Worm (Caenorhabditis elegans) whole organism, late embryonic: ENCODE measurements around the gene srw-16.
"Not testable (repeated sequence)": the region's sequence is repeated elsewhere in the genome, so short reads cannot be mapped to it uniquely, and the experiment has no call there.

Experiments used
- C08G9.2 ChIP-seq: sonication (generic microtip); optimal IDR thresholded peaks from 2 replicates; lab custom pipeline; 2016; ENCODE audit warnings: mild to moderate bottlenecking, missing genetic modification characterization, moderate library complexity, missing compliant biosample characterization
- C38D4.7 ChIP-seq: fragments of 200-800 bp; sonication (Bioruptor generic); optimal IDR thresholded peaks from 2 replicates; lab custom pipeline; 2018; ENCODE audit warnings: mild to moderate bottlenecking, missing genetic modification characterization, moderate library complexity, missing compliant biosample characterization
- K09A11.1 ChIP-seq: sonication (generic microtip); optimal IDR thresholded peaks from 2 replicates; lab custom pipeline; 2017; ENCODE audit warnings: antibody characterized with exemption, mild to moderate bottlenecking, missing genetic modification characterization, missing compliant biosample characterization; ENCODE audit not compliant: insufficient read depth
- T23F11.4 ChIP-seq: fragments of 200-800 bp; sonication (Bioruptor generic); optimal IDR thresholded peaks from 2 replicates; lab custom pipeline; 2018; ENCODE audit warnings: mild to moderate bottlenecking, missing genetic modification characterization, missing compliant biosample characterization
- Y22D7AL.16 ChIP-seq: sonication (generic microtip); optimal IDR thresholded peaks from 2 replicates; lab custom pipeline; 2016; ENCODE audit warnings: missing genetic modification characterization, missing compliant biosample characterization
- ahr-1 ChIP-seq: sonication (generic microtip); optimal IDR thresholded peaks from 2 replicates; lab custom pipeline; 2016; ENCODE audit warnings: missing genetic modification characterization, missing compliant biosample characterization
- ceh-14 ChIP-seq: sonication (generic microtip); optimal IDR thresholded peaks from 2 replicates; lab custom pipeline; 2016; ENCODE audit warnings: missing genotype, missing genetic modification characterization, missing compliant biosample characterization
- ceh-19 ChIP-seq: fragments of 200-800 bp; sonication (Bioruptor generic); optimal IDR thresholded peaks from 2 replicates; lab custom pipeline; 2018; ENCODE audit warnings: mild to moderate bottlenecking, missing genetic modification characterization, missing compliant biosample characterization
- ceh-2 ChIP-seq: sonication (generic microtip); optimal IDR thresholded peaks from 2 replicates; lab custom pipeline; 2016; ENCODE audit warnings: missing genotype, missing genetic modification characterization, missing compliant biosample characterization
- ceh-22 ChIP-seq: sonication (generic microtip); optimal IDR thresholded peaks from 2 replicates; lab custom pipeline; 2017; ENCODE audit warnings: missing biosample characterization, missing genetic modification characterization
- ceh-24 ChIP-seq: sonication (generic microtip); optimal IDR thresholded peaks from 2 replicates; lab custom pipeline; 2016; ENCODE audit warnings: mild to moderate bottlenecking, missing genetic modification characterization, missing compliant biosample characterization
- ceh-30 ChIP-seq: fragments of 150-350 bp; optimal IDR thresholded peaks from 2 replicates; lab custom pipeline; 2014; ENCODE audit warnings: missing biosample characterization, missing genetic modification characterization
- ceh-31 ChIP-seq: sonication (generic microtip); optimal IDR thresholded peaks from 2 replicates; lab custom pipeline; 2016; ENCODE audit warnings: missing genetic modification characterization, missing compliant biosample characterization
- ceh-34 ChIP-seq: sonication (generic microtip); optimal IDR thresholded peaks from 2 replicates; lab custom pipeline; 2016; ENCODE audit warnings: mild to moderate bottlenecking, missing genetic modification characterization, missing compliant biosample characterization
- ceh-9 ChIP-seq: sonication (generic microtip); optimal IDR thresholded peaks from 2 replicates; lab custom pipeline; 2016; ENCODE audit warnings: mild to moderate bottlenecking, missing genetic modification characterization, inconsistent platforms, missing compliant biosample characterization
- elt-4 ChIP-seq: sonication (generic microtip); optimal IDR thresholded peaks from 2 replicates; lab custom pipeline; 2016; ENCODE audit warnings: missing genetic modification characterization, missing compliant biosample characterization
- ets-4 ChIP-seq: sonication (generic microtip); optimal IDR thresholded peaks from 2 replicates; lab custom pipeline; 2016; ENCODE audit warnings: missing genetic modification characterization, missing compliant biosample characterization
- eyg-1 ChIP-seq: sonication (generic microtip); optimal IDR thresholded peaks from 2 replicates; lab custom pipeline; 2016; ENCODE audit warnings: missing genotype, missing genetic modification characterization, missing compliant biosample characterization
- fax-1 ChIP-seq: sonication (generic microtip); optimal IDR thresholded peaks from 2 replicates; lab custom pipeline; 2016; ENCODE audit warnings: missing genotype, missing genetic modification characterization, missing compliant biosample characterization
- fkh-10 ChIP-seq: fragments of 150-350 bp; optimal IDR thresholded peaks from 2 replicates; lab custom pipeline; 2014; ENCODE audit warnings: missing biosample characterization, missing genetic modification reagents, missing genetic modification characterization
- gmeb-2 ChIP-seq: sonication (generic microtip); optimal IDR thresholded peaks from 2 replicates; lab custom pipeline; 2016; ENCODE audit warnings: missing genetic modification characterization, inconsistent platforms, missing compliant biosample characterization
- hlh-15 ChIP-seq: sonication (generic microtip); optimal IDR thresholded peaks from 2 replicates; lab custom pipeline; 2016; ENCODE audit warnings: missing genetic modification characterization, missing compliant biosample characterization
- hlh-8 ChIP-seq: sonication (generic microtip); optimal IDR thresholded peaks from 2 replicates; lab custom pipeline; 2016; ENCODE audit warnings: missing genotype, missing genetic modification characterization, missing compliant biosample characterization
- lin-11 ChIP-seq: fragments of 200-800 bp; sonication (Bioruptor generic); optimal IDR thresholded peaks from 2 replicates; lab custom pipeline; 2018; ENCODE audit warnings: mild to moderate bottlenecking, missing genetic modification characterization, missing compliant biosample characterization
- madf-2 ChIP-seq: sonication (generic microtip); optimal IDR thresholded peaks from 2 replicates; lab custom pipeline; 2017; ENCODE audit warnings: missing genetic modification characterization, missing compliant biosample characterization
- nhr-11 ChIP-seq: fragments of 150-350 bp; optimal IDR thresholded peaks from 2 replicates; lab custom pipeline; 2014; ENCODE audit warnings: missing biosample characterization, missing genetic modification characterization
- pag-3 ChIP-seq: sonication (generic microtip); optimal IDR thresholded peaks from 2 replicates; lab custom pipeline; 2016; ENCODE audit warnings: missing compliant biosample characterization, missing genetic modification characterization, borderline replicate concordance
- pat-9 ChIP-seq: fragments of 200-800 bp; sonication (Bioruptor generic); optimal IDR thresholded peaks from 2 replicates; lab custom pipeline; 2018; ENCODE audit warnings: mild to moderate bottlenecking, missing genetic modification characterization, moderate library complexity, missing compliant biosample characterization
- pha-2 ChIP-seq: sonication (generic microtip); optimal IDR thresholded peaks from 2 replicates; lab custom pipeline; 2017; ENCODE audit warnings: mild to moderate bottlenecking, missing genetic modification characterization, missing compliant biosample characterization
- rnt-1 ChIP-seq: sonication (generic microtip); optimal IDR thresholded peaks from 2 replicates; lab custom pipeline; 2016; ENCODE audit warnings: missing genetic modification characterization, missing compliant biosample characterization
- sox-2 ChIP-seq: fragments of 200-800 bp; sonication (Bioruptor generic); IDR thresholded peaks from 2 replicates; pipeline ENCODE4 v1.3.6; 2022; ENCODE audit warnings: missing genetic modification reagents, missing genetic modification characterization, missing compliant biosample characterization
- tbx-2 ChIP-seq: sonication (generic microtip); optimal IDR thresholded peaks from 2 replicates; lab custom pipeline; 2016; ENCODE audit warnings: missing genetic modification characterization, missing compliant biosample characterization
- tbx-7 ChIP-seq: sonication (generic microtip); optimal IDR thresholded peaks from 2 replicates; lab custom pipeline; 2016; ENCODE audit warnings: missing genotype, missing genetic modification characterization, missing compliant biosample characterization
- ttx-3 ChIP-seq: sonication (generic microtip); optimal IDR thresholded peaks from 2 replicates; lab custom pipeline; 2016; ENCODE audit warnings: missing genetic modification reagents, missing genetic modification characterization, missing compliant biosample characterization
- unc-3 ChIP-seq, 2 experiments: fragments of 200-800 bp in 1 of 2; sonication (Bioruptor generic) in 1 of 2; sonication (generic microtip) in 1 of 2; conservative IDR thresholded peaks in 1 of 2; optimal IDR thresholded peaks in 1 of 2; 2 replicates each; pipeline versions ENCODE4 v1.3.6 to Lab custom; 2016 to 2022; ENCODE audit warnings: missing compliant biosample characterization in 2 of 2, missing genetic modification characterization in 2 of 2, missing genetic modification reagents in 1 of 2
- unc-42 ChIP-seq: sonication (generic microtip); optimal IDR thresholded peaks from 2 replicates; lab custom pipeline; 2016; ENCODE audit warnings: missing genotype, missing genetic modification characterization, missing compliant biosample characterization
- unc-55 ChIP-seq: sonication (generic microtip); optimal IDR thresholded peaks from 2 replicates; lab custom pipeline; 2017; ENCODE audit warnings: missing biosample characterization, missing genetic modification reagents, missing genetic modification characterization
- ztf-16 ChIP-seq: sonication (generic microtip); optimal IDR thresholded peaks from 2 replicates; lab custom pipeline; 2017; ENCODE audit warnings: missing genetic modification characterization, missing compliant biosample characterization

The srw-16 gene

ce11 chrV:15252082-15252481, 22.6 kb downstream of the srw-16 start, which contains the start of gene srbc-76:
Gene srbc-76 (plus strand): TSS chrV:15252382.
- TF ChIP-seq hlh-8 (tag; lab: Kevin White, UChicago) = no peak
- TF ChIP-seq hlh-15 (tag; lab: Kevin White, UChicago) = no peak
- TF ChIP-seq unc-42 (tag; lab: Kevin White, UChicago) = no peak
- no peak for TF ChIP-seq ahr-1
- TF ChIP-seq pat-9 (tag; lab: Kevin White, UChicago) = no peak
- TF ChIP-seq, all 69 proteins: peak for 0

ce11 chrV:15250304-15250703, 24.4 kb downstream of the srw-16 start, which contains the start of gene srd-28:
Gene srd-28 (plus strand): TSS chrV:15250604.
- not testable (repeated sequence) for TF ChIP-seq pag-3, ceh-24, K09A11.1 (tag; lab: Kevin White, UChicago)

- TF ChIP-seq eyg-1 (tag; lab: Kevin White, UChicago) = no peak
- no peak for TF ChIP-seq C08G9.2 (tag; lab: Kevin White, UChicago)
- TF ChIP-seq elt-4 (tag; lab: Kevin White, UChicago) = no peak
- no peak for TF ChIP-seq T23F11.4 (GFP tag; lab: Kevin White, UChicago)
- no peak for TF ChIP-seq gmeb-2 (tag; lab: Kevin White, UChicago)
- no peak for TF ChIP-seq hlh-8 (tag; lab: Kevin White, UChicago)
- no peak for TF ChIP-seq ceh-19
- no peak for TF ChIP-seq unc-42 (tag; lab: Kevin White, UChicago)
- no peak for TF ChIP-seq ceh-34 (tag; lab: Kevin White, UChicago)
- TF ChIP-seq sox-2 (GFP tag; lab: Robert Waterston, UW) = no peak
- no peak for TF ChIP-seq rnt-1 (tag; lab: Kevin White, UChicago)
- no peak for TF ChIP-seq C38D4.7 (GFP tag; lab: Kevin White, UChicago)
- no peak for TF ChIP-seq ztf-16 (tag; lab: Kevin White, UChicago)
- no peak for TF ChIP-seq hlh-15 (tag; lab: Kevin White, UChicago)
- TF ChIP-seq tbx-7 (tag; lab: Kevin White, UChicago) = no peak
- no peak for TF ChIP-seq ttx-3 (tag; lab: Kevin White, UChicago)
- no peak for TF ChIP-seq ceh-2
- TF ChIP-seq, all 69 proteins: peak for 0
Observed at ce11 chrV:15244456-15244855, 30.2 kb downstream of the srw-16 start, which contains the start of gene kin-30. Gene kin-30 (plus strand): TSS chrV:15244756.

ce11 chrV:15241259-15241658, 33.4 kb downstream of the srw-16 start, which contains the start of gene chil-12:
Gene chil-12 (plus strand): TSS chrV:15241559.
- TF ChIP-seq fax-1 (tag; lab: Kevin White, UChicago) = no peak
- TF ChIP-seq ets-4 (tag; lab: Kevin White, UChicago) = no peak
- TF ChIP-seq ceh-14 = no peak
- TF ChIP-seq lin-11 (tag; lab: Kevin White, UChicago) = no peak
- no peak for TF ChIP-seq unc-3 (GFP tag; conservative IDR thresholded peaks at IDR 0.05; lab: Robert Waterston, UW)
- TF ChIP-seq unc-3 (tag; optimal IDR thresholded peaks at IDR 0.05; lab: Kevin White, UChicago) = no peak
- TF ChIP-seq madf-2 (tag; lab: Kevin White, UChicago) = no peak
- TF ChIP-seq ceh-30 (tag; lab: Kevin White, UChicago) = no peak
- TF ChIP-seq ceh-9 (tag; lab: Kevin White, UChicago) = no peak
- no peak for TF ChIP-seq pha-2 (tag; lab: Kevin White, UChicago)
- TF ChIP-seq tbx-2 (tag; lab: Kevin White, UChicago) = no peak
- no peak for TF ChIP-seq ceh-31 (tag; lab: Kevin White, UChicago)
- TF ChIP-seq unc-55 (GFP tag; lab: Kevin White, UChicago) = no peak
- TF ChIP-seq Y22D7AL.16 (tag; lab: Kevin White, UChicago) = no peak
- TF ChIP-seq fkh-10 (GFP tag; lab: Kevin White, UChicago) = no peak
- no peak for TF ChIP-seq T23F11.4 (GFP tag; lab: Kevin White, UChicago)
- no peak for TF ChIP-seq ttx-3 (tag; lab: Kevin White, UChicago)
- no peak for TF ChIP-seq nhr-11 (tag; lab: Kevin White, UChicago)
- TF ChIP-seq ceh-22 (tag; lab: Kevin White, UChicago) = no peak
